Worm (Caenorhabditis elegans): ENCODE results near the gene R05F9.7.
"Not testable (repeated sequence)": the region's sequence is repeated elsewhere in the genome, so short reads cannot be mapped to it uniquely, and the experiment has no call there.

- not testable (repeated sequence) for TF ChIP-seq dpff-1 (tag; optimal IDR thresholded peaks at IDR 0.05); lin-40 (tag; optimal IDR thresholded peaks at IDR 0.05); ceh-27 (GFP tag; optimal IDR thresholded peaks at IDR 0.05); snpc-4 (GFP tag; optimal IDR thresholded peaks at IDR 0.05); snpc-4 (tag; optimal IDR thresholded peaks at IDR 0.05); Y53G8AR.9 (GFP tag; conservative IDR thresholded peaks at IDR 0.05); unc-62 (GFP tag; optimal IDR thresholded peaks at IDR 0.05); F22D6.2 (tag; optimal IDR thresholded peaks at IDR 0.05); F57C9.4 (tag; optimal IDR thresholded peaks at IDR 0.05); lin-35 (GFP tag; optimal IDR thresholded peaks at IDR 0.05); dpl-1 (GFP tag; optimal IDR thresholded peaks at IDR 0.05); ztf-25 (GFP tag; IDR thresholded peaks at IDR 0.05)
Observed at ce11 chrII:4898529-4898928, 12.5 kb downstream of the R05F9.7 start, which contains the start of gene msp-32.

All from whole organism, young adult.